Fruit fly (Drosophila melanogaster): ENCODE results near the gene CG1172.

DNA sequence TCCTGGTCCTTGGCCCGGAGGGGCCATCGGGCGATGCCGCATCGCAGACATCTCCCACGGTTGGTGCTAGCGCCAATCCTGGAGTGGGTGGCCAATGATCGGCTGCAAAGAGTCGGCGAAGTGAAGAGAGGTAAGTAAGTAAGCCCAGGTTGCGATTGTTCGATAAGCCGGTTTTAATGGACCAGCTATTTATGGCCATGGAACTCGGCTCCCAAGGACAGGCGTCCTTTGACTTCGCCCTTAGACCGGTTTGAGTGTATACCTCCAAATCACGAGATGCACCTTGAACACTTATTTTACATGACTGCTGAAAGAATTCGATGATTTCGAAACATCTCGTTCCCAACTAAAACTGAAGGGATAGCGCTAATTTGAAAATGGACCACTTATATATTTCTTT is 8.0 kb upstream of the CG1172 start:
- TF ChIP-seq Myc (optimal IDR thresholded peaks at IDR 0.05) = no peak
- no peak for TF ChIP-seq Dfd (GFP tag; optimal IDR thresholded peaks at IDR 0.05)
- TF ChIP-seq dmrt93B (GFP tag; optimal IDR thresholded peaks at IDR 0.05) = no peak
- TF ChIP-seq dsf (GFP tag; optimal IDR thresholded peaks at IDR 0.05; ENCODE audit: borderline replicate concordance) = no peak
- TF ChIP-seq usp (GFP tag; optimal IDR thresholded peaks at IDR 0.05) = no peak
- TF ChIP-seq OdsH (GFP tag; optimal IDR thresholded peaks at IDR 0.05) = no peak
- TF ChIP-seq foxo (GFP tag; optimal IDR thresholded peaks at IDR 0.05) = no peak
- TF ChIP-seq psq (GFP tag; optimal IDR thresholded peaks at IDR 0.05) = no peak
- no peak for TF ChIP-seq h (GFP tag; optimal IDR thresholded peaks at IDR 0.05)
